Fruit fly (Drosophila melanogaster): Measurements from ENCODE around the gene Cpr76Bd.

The Cpr76Bd gene

dm6 chr3L:19560695-19561246 lies 28.2 kb downstream of the Cpr76Bd start (continued):
- peak; percentile 81 for TF ChIP-seq Kr (GFP tag; optimal IDR thresholded peaks at IDR 0.05)
- peak; percentile 92 for TF ChIP-seq tap (tag; optimal IDR thresholded peaks at IDR 0.05)
- TF ChIP-seq CG31441 (GFP tag; IDR thresholded peaks at IDR 0.05) = peak; percentile 95
- TF ChIP-seq Xrp1 (GFP tag; IDR thresholded peaks at IDR 0.05) = peak; percentile 97
- peak; percentile 90 for TF ChIP-seq CG4617 (GFP tag; optimal IDR thresholded peaks at IDR 0.05; ENCODE audit: borderline replicate concordance)
- peak; percentile 75 for TF ChIP-seq CG17802 (tag; optimal IDR thresholded peaks at IDR 0.05)
- peak; percentile 89 for TF ChIP-seq CG7786 (GFP tag; optimal IDR thresholded peaks at IDR 0.05)
- peak; percentile 84 for TF ChIP-seq CG6854 (GFP tag; optimal IDR thresholded peaks at IDR 0.05)
- TF ChIP-seq jing (GFP tag; optimal IDR thresholded peaks at IDR 0.05) = peak; percentile 87
- TF ChIP-seq cas (GFP tag; IDR thresholded peaks at IDR 0.05) = peak; percentile 80
- TF ChIP-seq CG14050 (GFP tag; IDR thresholded peaks at IDR 0.05) = peak; percentile 92
- peak; percentile 58 for TF ChIP-seq Sry-δ (GFP tag; optimal IDR thresholded peaks at IDR 0.05)
- TF ChIP-seq Dref (GFP tag; IDR thresholded peaks at IDR 0.05) = no peak
- TF ChIP-seq twi (tag; optimal IDR thresholded peaks at IDR 0.05) = peak; percentile 92
- peak in 1 of 2 experiments; percentile 55 for TF ChIP-seq crp (GFP tag; optimal IDR thresholded peaks at IDR 0.05)
- peak; percentile 95 for TF ChIP-seq CG15601 (tag; optimal IDR thresholded peaks at IDR 0.05)
- peak; percentile 95 for TF ChIP-seq CG6813 (GFP tag; optimal IDR thresholded peaks at IDR 0.05)
- TF ChIP-seq E2f1 (GFP tag; IDR thresholded peaks at IDR 0.05) = peak; percentile 96
- peak; percentile 85 for TF ChIP-seq CG34376 (GFP tag; optimal IDR thresholded peaks at IDR 0.05)
- peak; percentile 87 for TF ChIP-seq CG10543 (GFP tag; optimal IDR thresholded peaks at IDR 0.05)
- peak; percentile 94 for TF ChIP-seq seq (GFP tag; IDR thresholded peaks at IDR 0.05)
- peak; percentile 87 for TF ChIP-seq kay (GFP tag; optimal IDR thresholded peaks at IDR 0.05)
- TF ChIP-seq Dad (GFP tag; optimal IDR thresholded peaks at IDR 0.05) = peak; percentile 90
- no peak for TF ChIP-seq vnd (GFP tag; IDR thresholded peaks at IDR 0.05; ENCODE audit: partially characterized antibody)
- TF ChIP-seq Poxn (GFP tag; IDR thresholded peaks at IDR 0.05) = peak; percentile 48; the same call in 1 of the 2 replicates
- TF ChIP-seq CG9817 (tag; optimal IDR thresholded peaks at IDR 0.05) = peak; percentile 95
- peak; percentile 81 for TF ChIP-seq fu2 (GFP tag; optimal IDR thresholded peaks at IDR 0.05)
- peak; percentile 91 for TF ChIP-seq gcm2 (GFP tag; optimal IDR thresholded peaks at IDR 0.05)
- TF ChIP-seq CG6683 (GFP tag; optimal IDR thresholded peaks at IDR 0.05) = peak; percentile 77
- peak; percentile 95 for TF ChIP-seq phol (tag; optimal IDR thresholded peaks at IDR 0.05)
- TF ChIP-seq unc-4 (GFP tag; IDR thresholded peaks at IDR 0.05; ENCODE audit: partially characterized antibody) = no peak
- TF ChIP-seq gcm (GFP tag; optimal IDR thresholded peaks at IDR 0.05) = peak; percentile 95
- TF ChIP-seq Six4 (GFP tag; optimal IDR thresholded peaks at IDR 0.05) = peak; percentile 91
- peak; percentile 92 for TF ChIP-seq CG8359 (GFP tag; optimal IDR thresholded peaks at IDR 0.05; ENCODE audit: borderline replicate concordance)
- peak; percentile 80 for TF ChIP-seq btn (GFP tag; optimal IDR thresholded peaks at IDR 0.05)
- TF ChIP-seq CG3407 (GFP tag; optimal IDR thresholded peaks at IDR 0.05) = peak; percentile 89
- peak; percentile 94 for TF ChIP-seq sisA (GFP tag; IDR thresholded peaks at IDR 0.05)
- no peak for TF ChIP-seq CG42726 (GFP tag; IDR thresholded peaks at IDR 0.05; ENCODE audit: partially characterized antibody)
- TF ChIP-seq Jarid2 (GFP tag; optimal IDR thresholded peaks at IDR 0.05) = peak; percentile 69
- TF ChIP-seq ind (GFP tag; optimal IDR thresholded peaks at IDR 0.05) = peak; percentile 91
- TF ChIP-seq Trl (optimal IDR thresholded peaks at IDR 0.05) = no peak
- TF ChIP-seq Trl (GFP tag; optimal IDR thresholded peaks at IDR 0.05) = peak; percentile 94
- TF ChIP-seq odd (GFP tag; optimal IDR thresholded peaks at IDR 0.05) = peak; percentile 92
- TF ChIP-seq MTF-1 (GFP tag; optimal IDR thresholded peaks at IDR 0.05; ENCODE audit: borderline replicate concordance) = peak; percentile 94
- peak; percentile 91 for TF ChIP-seq CG3838 (GFP tag; optimal IDR thresholded peaks at IDR 0.05)
- peak; percentile 94 for TF ChIP-seq CG10654 (GFP tag; optimal IDR thresholded peaks at IDR 0.05)
- peak; percentile 93 for TF ChIP-seq rib (GFP tag; IDR thresholded peaks at IDR 0.05)
- TF ChIP-seq CG13624 (GFP tag; optimal IDR thresholded peaks at IDR 0.05) = peak; percentile 93
- TF ChIP-seq repo (GFP tag; optimal IDR thresholded peaks at IDR 0.05) = peak; percentile 76
- TF ChIP-seq dm (GFP tag; optimal IDR thresholded peaks at IDR 0.05) = peak; percentile 85
